Fruit fly (Drosophila melanogaster) whole organism, adult: ENCODE results near the gene CG9395.

ENCODE experiments used
- CG11617 ChIP-seq: fragments of 200-800 bp; sonication (Bioruptor generic); optimal IDR thresholded peaks from 2 replicates; lab custom pipeline; 2017; ENCODE audit warnings: mild to moderate bottlenecking, missing biosample characterization, missing genetic modification reagents, missing genetic modification characterization
- CG12768 ChIP-seq: fragments of 200-800 bp; sonication (Bioruptor generic); optimal IDR thresholded peaks from 2 replicates; lab custom pipeline; 2017; ENCODE audit warnings: missing biosample characterization, missing genetic modification characterization, mild to moderate bottlenecking, moderate library complexity, missing genetic modification reagents
- CG14711 ChIP-seq: fragments of 200-800 bp; sonication (Bioruptor generic); optimal IDR thresholded peaks from 2 replicates; lab custom pipeline; 2018; ENCODE audit warnings: missing biosample characterization, mild to moderate bottlenecking, missing genetic modification characterization, moderate library complexity
- CG1620 ChIP-seq: fragments of 200-800 bp; sonication (Bioruptor generic); optimal IDR thresholded peaks from 2 replicates; lab custom pipeline; 2016; ENCODE audit warnings: missing biosample characterization, missing genetic modification characterization
- CG7045 ChIP-seq: fragments of 200-800 bp; sonication (Bioruptor generic); optimal IDR thresholded peaks from 2 replicates; lab custom pipeline; 2017; ENCODE audit warnings: missing biosample characterization, mild to moderate bottlenecking, missing genetic modification characterization
- Crg-1 ChIP-seq: fragments of 200-800 bp; sonication (Bioruptor generic); optimal IDR thresholded peaks from 2 replicates; lab custom pipeline; 2016; ENCODE audit warnings: missing biosample characterization, missing genetic modification characterization
- Hr96 ChIP-seq: fragments of 200-800 bp; sonication (Bioruptor generic); optimal IDR thresholded peaks from 2 replicates; lab custom pipeline; 2016; ENCODE audit warnings: missing biosample characterization, missing genetic modification characterization
- Mnt ChIP-seq: fragments of 200-800 bp; sonication (Bioruptor generic); optimal IDR thresholded peaks from 2 replicates; lab custom pipeline; 2016; ENCODE audit warnings: missing biosample characterization, mild to moderate bottlenecking, missing genetic modification characterization
- cic ChIP-seq: fragments of 200-800 bp; sonication (Bioruptor generic); optimal IDR thresholded peaks from 2 replicates; lab custom pipeline; 2017; ENCODE audit warnings: missing biosample characterization, mild to moderate bottlenecking, missing genetic modification characterization, moderate library complexity
- cnc ChIP-seq, 2 experiments: fragments of >200 bp; optimal IDR thresholded peaks; 2 replicates each; lab custom pipeline; 2017
- kay ChIP-seq: fragments of 200-800 bp; sonication (Bioruptor generic); peaks from one replicate; lab custom pipeline; 2016; ENCODE audit warnings: missing biosample characterization, missing genetic modification characterization, borderline replicate concordance
- ovo ChIP-seq: fragments of 200-800 bp; sonication (Bioruptor generic); optimal IDR thresholded peaks from 2 replicates; lab custom pipeline; 2016; ENCODE audit warnings: missing biosample characterization, missing genetic modification characterization
- pad ChIP-seq: fragments of 200-800 bp; sonication (Bioruptor generic); optimal IDR thresholded peaks from 3 replicates; lab custom pipeline; 2017; ENCODE audit warnings: missing biosample characterization, missing genetic modification characterization, mild to moderate bottlenecking, moderate library complexity, missing genetic modification reagents
- toe ChIP-seq: fragments of 200-800 bp; sonication (Bioruptor generic); optimal IDR thresholded peaks from 2 replicates; lab custom pipeline; 2016; ENCODE audit warnings: missing biosample characterization, missing genetic modification characterization

dm6 chr2L:13304488-13304887 is 50.4 kb downstream of the CG9395 start, which contains the start of gene CG16825:
- TF ChIP-seq kay (GFP tag; lab: Kevin White, UChicago) (no peak), cic (no peak), Mnt (GFP tag; lab: Kevin White, UChicago) (no peak), pad (GFP tag; lab: Kevin White, UChicago) (no peak), CG11617 (GFP tag; lab: Kevin White, UChicago) (no peak), cnc (optimal IDR thresholded peaks at IDR 0.05; lab: Kevin White, UChicago) (no peak), CG12768 (GFP tag; lab: Kevin White, UChicago) (no peak), CG7045 (GFP tag; lab: Kevin White, UChicago) (no peak), CG1620 (GFP tag; lab: Kevin White, UChicago) (no peak), ovo (GFP tag; lab: Kevin White, UChicago) (no peak), toe (no peak), Crg-1 (GFP tag; lab: Kevin White, UChicago) (no peak), Hr96 (GFP tag; lab: Kevin White, UChicago) (no peak), CG14711 (no peak)
